Worm (Caenorhabditis elegans): ENCODE data around the gene F45D3.3.

DNA sequence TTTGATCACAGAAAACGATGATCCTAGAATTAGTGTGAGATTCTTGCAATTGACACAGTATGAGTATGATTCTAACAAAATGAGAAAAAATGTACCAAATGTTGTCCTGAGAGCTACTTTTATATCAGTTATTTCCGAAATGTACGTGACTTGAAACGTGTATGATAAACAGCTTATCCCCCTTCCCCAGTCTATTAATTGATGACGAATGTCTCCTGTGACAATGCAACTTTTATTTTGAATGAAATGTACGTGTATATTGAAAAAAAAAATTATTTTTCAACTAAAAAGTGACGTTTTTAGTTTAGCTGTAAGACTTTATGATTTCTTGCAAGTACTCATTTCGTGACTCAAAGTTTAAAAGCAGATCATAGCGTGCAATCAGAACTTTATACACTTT is 20.1 kb upstream of the F45D3.3 start:
- no peak for TF ChIP-seq flh-1 (GFP tag; optimal IDR thresholded peaks at IDR 0.05)
- TF ChIP-seq nhr-237 (tag; optimal IDR thresholded peaks at IDR 0.05), result no peak
- no peak for TF ChIP-seq tbx-8 (GFP tag; optimal IDR thresholded peaks at IDR 0.05)
- no peak for TF ChIP-seq nhr-76 (tag; optimal IDR thresholded peaks at IDR 0.05)
- TF ChIP-seq nhr-28 (tag; optimal IDR thresholded peaks at IDR 0.05), result no peak
- no peak for TF ChIP-seq unc-39 (tag; optimal IDR thresholded peaks at IDR 0.05)
- TF ChIP-seq unc-62 (GFP tag; optimal IDR thresholded peaks at IDR 0.05), result no peak
- TF ChIP-seq ceh-43 (GFP tag; optimal IDR thresholded peaks at IDR 0.05), result no peak
- TF ChIP-seq elt-3 (tag; optimal IDR thresholded peaks at IDR 0.05), result no peak
- TF ChIP-seq sptf-1 (tag; optimal IDR thresholded peaks at IDR 0.05), result no peak
- no peak for TF ChIP-seq mab-5 (tag; optimal IDR thresholded peaks at IDR 0.05)
- TF ChIP-seq ces-1 (GFP tag; optimal IDR thresholded peaks at IDR 0.05), result no peak
- no peak for TF ChIP-seq bed-3 (GFP tag; optimal IDR thresholded peaks at IDR 0.05)
- no peak for TF ChIP-seq ceh-39 (tag; optimal IDR thresholded peaks at IDR 0.05)

All from whole organism, mixed stage, embryonic.